Fruit fly (Drosophila melanogaster): ENCODE data around the gene Obp19c.

Gene Obp19c

dm6 chrX:20423747-20424165, 5.0 kb upstream of the Obp19c start, which contains the start of the genes Pp4-19C and cactin:
TSS of gene Pp4-19C (minus strand) at chrX:20424002.
TSS of gene cactin (plus strand) at chrX:20424069.
- TF ChIP-seq Crg-1 (GFP tag; optimal IDR thresholded peaks at IDR 0.05) (peak; percentile 41), bab1 (GFP tag; optimal IDR thresholded peaks at IDR 0.05) (peak; percentile 5), CG7101 (tag; optimal IDR thresholded peaks at IDR 0.05) (peak; percentile 21), CG11617 (GFP tag; optimal IDR thresholded peaks at IDR 0.05) (peak; percentile 7), Mnt (GFP tag; optimal IDR thresholded peaks at IDR 0.05) (peak; percentile 51), tj (GFP tag; optimal IDR thresholded peaks at IDR 0.05) (peak; percentile 23), Hr96 (GFP tag; optimal IDR thresholded peaks at IDR 0.05) (no peak), CG12768 (GFP tag; optimal IDR thresholded peaks at IDR 0.05) (no peak), CG5204 (GFP tag; optimal IDR thresholded peaks at IDR 0.05) (no peak), CG14711 (tag; optimal IDR thresholded peaks at IDR 0.05) (peak; percentile 26), CG1620 (GFP tag; optimal IDR thresholded peaks at IDR 0.05) (peak; percentile 45), cnc (optimal IDR thresholded peaks at IDR 0.05) (no peak), ovo (GFP tag; optimal IDR thresholded peaks at IDR 0.05) (peak; percentile 26), CG33017 (tag; optimal IDR thresholded peaks at IDR 0.05) (no peak), toe (GFP tag; optimal IDR thresholded peaks at IDR 0.05) (peak; percentile 71), pad (GFP tag; optimal IDR thresholded peaks at IDR 0.05) (no peak)

- TF ChIP-seq Mnt (GFP tag; optimal IDR thresholded peaks at IDR 0.05) = no peak
- no peak for TF ChIP-seq kay (GFP tag; ENCODE audit: borderline replicate concordance)
- no peak for TF ChIP-seq CG5204 (GFP tag; optimal IDR thresholded peaks at IDR 0.05)
- TF ChIP-seq CG12768 (GFP tag; optimal IDR thresholded peaks at IDR 0.05) = no peak
- TF ChIP-seq CG11617 (GFP tag; optimal IDR thresholded peaks at IDR 0.05) = no peak
- TF ChIP-seq CG7101 (tag; optimal IDR thresholded peaks at IDR 0.05) = no peak
- TF ChIP-seq pad (GFP tag; optimal IDR thresholded peaks at IDR 0.05) = no peak
- no peak for TF ChIP-seq CG1620 (GFP tag; optimal IDR thresholded peaks at IDR 0.05)
- TF ChIP-seq bab1 (GFP tag; optimal IDR thresholded peaks at IDR 0.05) = no peak
- no peak for TF ChIP-seq CG14711 (tag; optimal IDR thresholded peaks at IDR 0.05)
- no peak for TF ChIP-seq Clk (GFP tag; optimal IDR thresholded peaks at IDR 0.05)
- TF ChIP-seq ovo (GFP tag; optimal IDR thresholded peaks at IDR 0.05) = no peak
- TF ChIP-seq Hr96 (GFP tag; optimal IDR thresholded peaks at IDR 0.05) = no peak
- TF ChIP-seq Crg-1 (GFP tag; optimal IDR thresholded peaks at IDR 0.05) = no peak
These were observed 4.4 kb upstream of the Obp19c start for dm6 chrX:20423158-20423557.

dm6 chrX:20419313-20419712, 549 bp upstream of the Obp19c start, which contains the start of gene Obp19d:
TSS of gene Obp19d (plus strand) at chrX:20419613.
- TF ChIP-seq cnc (optimal IDR thresholded peaks at IDR 0.05) (no peak), CG11617 (GFP tag; optimal IDR thresholded peaks at IDR 0.05) (no peak), Mnt (GFP tag; optimal IDR thresholded peaks at IDR 0.05) (no peak), CG12768 (GFP tag; optimal IDR thresholded peaks at IDR 0.05) (no peak)

- TF ChIP-seq Mnt (GFP tag; optimal IDR thresholded peaks at IDR 0.05) = no peak
These were observed 2.3 kb downstream of the Obp19c start, which contains the start of gene Obp19b for dm6 chrX:20416433-20416832. TSS of gene Obp19b (plus strand) at chrX:20416733.

- no peak for TF ChIP-seq toe (GFP tag; optimal IDR thresholded peaks at IDR 0.05)
- TF ChIP-seq CG11617 (GFP tag; optimal IDR thresholded peaks at IDR 0.05) = no peak
- no peak for TF ChIP-seq Crg-1 (GFP tag; optimal IDR thresholded peaks at IDR 0.05)
- TF ChIP-seq CG14711 (tag; optimal IDR thresholded peaks at IDR 0.05) = no peak
- TF ChIP-seq CG12768 (GFP tag; optimal IDR thresholded peaks at IDR 0.05) = no peak
- no peak for TF ChIP-seq CG1620 (GFP tag; optimal IDR thresholded peaks at IDR 0.05)
- no peak for TF ChIP-seq CG7101 (tag; optimal IDR thresholded peaks at IDR 0.05)
- TF ChIP-seq cic (GFP tag; optimal IDR thresholded peaks at IDR 0.05) = no peak
- TF ChIP-seq Mnt (GFP tag; optimal IDR thresholded peaks at IDR 0.05) = no peak
- no peak for TF ChIP-seq pad (GFP tag; optimal IDR thresholded peaks at IDR 0.05)
These were observed 3.3 kb downstream of the Obp19c start, which contains the start of gene Obp19a for dm6 chrX:20415444-20415843. TSS of gene Obp19a (plus strand) at chrX:20415744.

dm6 chrX:20414099-20414498, 4.7 kb downstream of the Obp19c start, which contains the start of gene CG15458:
TSS of gene CG15458 (minus strand) at chrX:20414199.
- TF ChIP-seq tj (GFP tag; optimal IDR thresholded peaks at IDR 0.05) = no peak
- TF ChIP-seq cnc (optimal IDR thresholded peaks at IDR 0.05) = no peak
- TF ChIP-seq kay (GFP tag; ENCODE audit: borderline replicate concordance) = no peak
- no peak for TF ChIP-seq CG11617 (GFP tag; optimal IDR thresholded peaks at IDR 0.05)

- no peak for TF ChIP-seq CG11617 (GFP tag; optimal IDR thresholded peaks at IDR 0.05)
- TF ChIP-seq CG7101 (tag; optimal IDR thresholded peaks at IDR 0.05) = no peak
- TF ChIP-seq Hr96 (GFP tag; optimal IDR thresholded peaks at IDR 0.05) = no peak
- no peak for TF ChIP-seq kay (GFP tag; ENCODE audit: borderline replicate concordance)
- no peak for TF ChIP-seq toe (GFP tag; optimal IDR thresholded peaks at IDR 0.05)
- TF ChIP-seq cic (GFP tag; optimal IDR thresholded peaks at IDR 0.05) = no peak
- TF ChIP-seq cnc (optimal IDR thresholded peaks at IDR 0.05) = no peak
- no peak for TF ChIP-seq bab1 (GFP tag; optimal IDR thresholded peaks at IDR 0.05)
- no peak for TF ChIP-seq CG12768 (GFP tag; optimal IDR thresholded peaks at IDR 0.05)
- TF ChIP-seq CG7045 (GFP tag; optimal IDR thresholded peaks at IDR 0.05) = no peak
- no peak for TF ChIP-seq CG33017 (tag; optimal IDR thresholded peaks at IDR 0.05)
- TF ChIP-seq Crg-1 (GFP tag; optimal IDR thresholded peaks at IDR 0.05) = no peak
- TF ChIP-seq Mnt (GFP tag; optimal IDR thresholded peaks at IDR 0.05) = no peak
These were observed 5.3 kb downstream of the Obp19c start, which contains the start of gene CG15459 for dm6 chrX:20413481-20413880. TSS of gene CG15459 (minus strand) at chrX:20413581.

All from whole organism, adult.